Worm (Caenorhabditis elegans) whole organism, L4 larva: ENCODE measurements around the gene C16A3.6.

Source experiments
- F10B5.3 ChIP-seq: sonication (generic microtip); optimal IDR thresholded peaks from 2 replicates; lab custom pipeline; 2016; ENCODE audit warnings: mild to moderate bottlenecking, missing genetic modification characterization, missing compliant biosample characterization
- R02D3.7 ChIP-seq: fragments of 150-350 bp; sonication (generic microtip); optimal IDR thresholded peaks from 3 replicates; lab custom pipeline; 2014; ENCODE audit warnings: missing biosample characterization, missing genetic modification characterization
- T26A8.4 ChIP-seq: fragments of 200-800 bp; sonication (Bioruptor generic); IDR thresholded peaks from 2 replicates; pipeline ENCODE4 v1.3.6; 2022; ENCODE audit warnings: missing genetic modification characterization, missing compliant biosample characterization
- Y105C5A.15 ChIP-seq: fragments of 200-800 bp; sonication (Bioruptor generic); IDR thresholded peaks from 2 replicates; pipeline ENCODE4 v1.3.6; 2022; ENCODE audit warnings: missing genetic modification characterization, missing compliant biosample characterization
- Y5F2A.4 ChIP-seq: fragments of 200-800 bp; sonication (Bioruptor generic); optimal IDR thresholded peaks from 2 replicates; lab custom pipeline; 2018; ENCODE audit warnings: mild to moderate bottlenecking, missing genetic modification characterization, missing compliant biosample characterization
- ZK546.5 ChIP-seq, 2 experiments: sonication (generic microtip); optimal IDR thresholded peaks; 2 replicates each; lab custom pipeline; 2017; ENCODE audit warnings: missing biosample characterization in 2 of 2, missing genetic modification characterization in 2 of 2
- aha-1 ChIP-seq: fragments of 150-350 bp; peaks from one replicate; lab custom pipeline; 2014; ENCODE audit warnings: missing biosample characterization, missing genetic modification characterization
- aly-2 ChIP-seq: sonication (generic microtip); optimal IDR thresholded peaks from 2 replicates; lab custom pipeline; 2018; ENCODE audit warnings: missing biosample characterization, missing genetic modification characterization
- ceh-20 ChIP-seq: fragments of 200-800 bp; sonication (Bioruptor generic); IDR thresholded peaks from 2 replicates; pipeline ENCODE4 v1.3.6; 2022; ENCODE audit warnings: missing genetic modification reagents, missing genetic modification characterization, missing compliant biosample characterization
- ceh-62 ChIP-seq: sonication (generic microtip); optimal IDR thresholded peaks from 2 replicates; lab custom pipeline; 2017; ENCODE audit warnings: missing biosample characterization, missing genetic modification characterization
- cey-2 ChIP-seq: sonication (generic microtip); optimal IDR thresholded peaks from 3 replicates; lab custom pipeline; 2017; ENCODE audit warnings: missing genetic modification characterization, mild to moderate bottlenecking, missing compliant biosample characterization, antibody characterized with exemption, borderline replicate concordance; ENCODE audit not compliant: insufficient read depth
- ctbp-1 ChIP-seq: fragments of 200-800 bp; sonication (Bioruptor generic); IDR thresholded peaks from 2 replicates; pipeline ENCODE4 v1.3.6; 2022; ENCODE audit warnings: missing genetic modification reagents, missing genetic modification characterization, missing compliant biosample characterization
- daf-12 ChIP-seq: fragments of 150-350 bp; optimal IDR thresholded peaks from 2 replicates; lab custom pipeline; 2014; ENCODE audit warnings: missing biosample characterization, missing genetic modification reagents, missing genetic modification characterization
- dmd-6 ChIP-seq: fragments of 200-800 bp; sonication (Bioruptor generic); IDR thresholded peaks from 2 replicates; pipeline ENCODE4 v1.3.6; 2022; ENCODE audit warnings: missing genetic modification reagents, missing genetic modification characterization, missing compliant biosample characterization
- dmd-8 ChIP-seq: fragments of 200-800 bp; sonication (Bioruptor generic); IDR thresholded peaks from 2 replicates; pipeline ENCODE4 v1.3.6; 2022; ENCODE audit warnings: missing genetic modification characterization, missing compliant biosample characterization
- dve-1 ChIP-seq: sonication (generic microtip); optimal IDR thresholded peaks from 2 replicates; lab custom pipeline; 2017; ENCODE audit warnings: antibody characterized with exemption, mild to moderate bottlenecking, missing genetic modification characterization, missing compliant biosample characterization; ENCODE audit not compliant: insufficient read depth
- egl-27 ChIP-seq: sonication (generic microtip); optimal IDR thresholded peaks from 3 replicates; lab custom pipeline; 2017; ENCODE audit warnings: missing biosample characterization, missing genetic modification reagents, missing genetic modification characterization
- hif-1 ChIP-seq, 2 experiments: sonication (generic microtip); optimal IDR thresholded peaks; 2 replicates each; lab custom pipeline; 2016 to 2017; ENCODE audit warnings: missing compliant biosample characterization in 2 of 2, missing genetic modification characterization in 2 of 2, missing genetic modification reagents in 2 of 2, missing genotype in 2 of 2, mild to moderate bottlenecking in 1 of 2
- hlh-11 ChIP-seq: fragments of 200-800 bp; sonication (Bioruptor generic); optimal IDR thresholded peaks from 2 replicates; lab custom pipeline; 2018; ENCODE audit warnings: mild to moderate bottlenecking, missing genetic modification characterization, missing compliant biosample characterization
- hlh-30 ChIP-seq: sonication (generic microtip); optimal IDR thresholded peaks from 2 replicates; lab custom pipeline; 2017; ENCODE audit warnings: antibody characterized with exemption, mild to moderate bottlenecking, missing genetic modification characterization, missing compliant biosample characterization; ENCODE audit not compliant: insufficient read depth
- hmg-1.1 ChIP-seq: fragments of 200-800 bp; sonication (Bioruptor generic); IDR thresholded peaks from 2 replicates; pipeline ENCODE4 v1.3.6; 2022; ENCODE audit warnings: missing genetic modification reagents, missing genetic modification characterization, missing compliant biosample characterization
- jun-1 ChIP-seq: fragments of 150-350 bp; optimal IDR thresholded peaks from 2 replicates; lab custom pipeline; 2014; ENCODE audit warnings: missing biosample characterization, missing genetic modification reagents, missing genetic modification characterization
- lim-7 ChIP-seq: fragments of 200-800 bp; sonication (Bioruptor generic); IDR thresholded peaks from 2 replicates; pipeline ENCODE4 v1.3.6; 2022; ENCODE audit warnings: missing genetic modification characterization, missing compliant biosample characterization
- lin-1 ChIP-seq: fragments of 200-800 bp; sonication (Bioruptor generic); IDR thresholded peaks from 2 replicates; pipeline ENCODE4 v1.3.6; 2022; ENCODE audit warnings: missing genetic modification reagents, missing genetic modification characterization, missing compliant biosample characterization
- lin-39 ChIP-seq: fragments of 150-350 bp; optimal IDR thresholded peaks from 2 replicates; lab custom pipeline; 2014; ENCODE audit warnings: missing biosample characterization, missing genetic modification reagents, missing genetic modification characterization
- lsy-2 ChIP-seq, 2 experiments: fragments of 150-350 bp in 1 of 2; sonication (generic microtip) in 1 of 2; optimal IDR thresholded peaks; 2 replicates each; lab custom pipeline; 2014 to 2017; ENCODE audit warnings: missing biosample characterization in 2 of 2, missing genetic modification characterization in 2 of 2
- madf-5 ChIP-seq, 2 experiments: fragments of 200-800 bp; sonication (Bioruptor generic); IDR thresholded peaks; 2 replicates each; pipeline ENCODE4 v1.3.6; 2022; ENCODE audit warnings: missing compliant biosample characterization in 2 of 2, missing genetic modification characterization in 2 of 2
- mdt-29 ChIP-seq: fragments of 200-800 bp; sonication (Bioruptor generic); IDR thresholded peaks from 2 replicates; pipeline ENCODE4 v1.3.6; 2022; ENCODE audit warnings: missing genetic modification reagents, missing genetic modification characterization, missing compliant biosample characterization
- mep-1 ChIP-seq: fragments of 150-350 bp; sonication (generic microtip); optimal IDR thresholded peaks from 3 replicates; lab custom pipeline; 2014; ENCODE audit warnings: missing biosample characterization, missing genetic modification characterization
- mxl-2 ChIP-seq: fragments of 200-800 bp; sonication (Bioruptor generic); conservative IDR thresholded peaks from 2 replicates; pipeline ENCODE4 v1.3.6; 2022; ENCODE audit warnings: missing genetic modification reagents, missing genetic modification characterization, missing compliant biosample characterization
- nhr-10 ChIP-seq: fragments of 150-350 bp; optimal IDR thresholded peaks from 2 replicates; lab custom pipeline; 2014; ENCODE audit warnings: missing biosample characterization, missing genetic modification characterization
- nhr-102 ChIP-seq: sonication (generic microtip); optimal IDR thresholded peaks from 2 replicates; lab custom pipeline; 2016; ENCODE audit warnings: mild to moderate bottlenecking, missing genetic modification characterization, moderate library complexity, missing compliant biosample characterization
- nhr-25 ChIP-seq: sonication (generic microtip); optimal IDR thresholded peaks from 2 replicates; lab custom pipeline; 2017; ENCODE audit warnings: missing genetic modification characterization, mild to moderate bottlenecking, missing compliant biosample characterization, antibody characterized with exemption, moderate library complexity, borderline replicate concordance; ENCODE audit not compliant: insufficient read depth
- nhr-28 ChIP-seq: fragments of 150-350 bp; optimal IDR thresholded peaks from 2 replicates; lab custom pipeline; 2014; ENCODE audit warnings: missing biosample characterization, missing genetic modification characterization
- nhr-48 ChIP-seq: sonication (generic microtip); optimal IDR thresholded peaks from 2 replicates; lab custom pipeline; 2016; ENCODE audit warnings: mild to moderate bottlenecking, missing genetic modification characterization, missing compliant biosample characterization
- pha-4 ChIP-seq, 2 experiments: fragments of 150-350 bp in 1 of 2; fragments of 200-800 bp in 1 of 2; sonication (Bioruptor generic) in 1 of 2; IDR thresholded peaks in 1 of 2; optimal IDR thresholded peaks in 1 of 2; 2 replicates each; pipeline versions ENCODE4 v1.3.6 to Lab custom; 2014 to 2022; ENCODE audit warnings: missing genetic modification characterization in 2 of 2, missing genetic modification reagents in 2 of 2, missing biosample characterization in 1 of 2, missing compliant biosample characterization in 1 of 2
- rbr-2 ChIP-seq: sonication (generic microtip); optimal IDR thresholded peaks from 2 replicates; lab custom pipeline; 2016; ENCODE audit warnings: missing genotype, missing genetic modification characterization, missing compliant biosample characterization
- skn-1 ChIP-seq: fragments of 150-350 bp; optimal IDR thresholded peaks from 2 replicates; lab custom pipeline; 2014; ENCODE audit warnings: missing biosample characterization, missing genetic modification characterization
- spr-1 ChIP-seq: sonication (generic microtip); optimal IDR thresholded peaks from 2 replicates; lab custom pipeline; 2016; ENCODE audit warnings: mild to moderate bottlenecking, missing genetic modification characterization, missing compliant biosample characterization
- spr-3 ChIP-seq: fragments of 200-800 bp; sonication (Bioruptor generic); optimal IDR thresholded peaks from 2 replicates; lab custom pipeline; 2018; ENCODE audit warnings: mild to moderate bottlenecking, missing genetic modification characterization, missing compliant biosample characterization
- tag-97 ChIP-seq: fragments of 200-800 bp; sonication (Bioruptor generic); IDR thresholded peaks from 2 replicates; pipeline ENCODE4 v1.3.6; 2022; ENCODE audit warnings: missing genetic modification characterization, missing compliant biosample characterization
- tra-1 ChIP-seq: fragments of 200-800 bp; sonication (Bioruptor generic); IDR thresholded peaks from 2 replicates; pipeline ENCODE4 v1.3.6; 2022; ENCODE audit warnings: missing genetic modification reagents, missing genetic modification characterization, missing compliant biosample characterization
- unc-130 ChIP-seq: sonication (generic microtip); optimal IDR thresholded peaks from 2 replicates; lab custom pipeline; 2016; ENCODE audit warnings: missing genetic modification reagents, missing genetic modification characterization, missing compliant biosample characterization
- unc-39 ChIP-seq: sonication (generic microtip); optimal IDR thresholded peaks from 2 replicates; lab custom pipeline; 2017; ENCODE audit warnings: missing biosample characterization, missing genetic modification characterization
- unc-62 ChIP-seq, 3 experiments: fragments of 150-350 bp in 1 of 3; sonication (generic microtip); optimal IDR thresholded peaks in 2 of 3; peaks in 1 of 3; 1 replicate in 1 of 3; 2 replicates in 2 of 3; lab custom pipeline; 2014 to 2017; ENCODE audit warnings: missing biosample characterization in 3 of 3, missing genetic modification characterization in 3 of 3, missing genetic modification reagents in 3 of 3, missing genotype in 1 of 3
- vab-7 ChIP-seq: fragments of 200-800 bp; sonication (Bioruptor generic); IDR thresholded peaks from 2 replicates; pipeline ENCODE4 v1.3.6; 2022; ENCODE audit warnings: missing genetic modification reagents, missing genetic modification characterization, missing compliant biosample characterization
- zag-1 ChIP-seq: fragments of 150-350 bp; optimal IDR thresholded peaks from 2 replicates; lab custom pipeline; 2014; ENCODE audit warnings: missing biosample characterization, missing genetic modification characterization
- ztf-11 ChIP-seq: fragments of 150-350 bp; optimal IDR thresholded peaks from 2 replicates; lab custom pipeline; 2014; ENCODE audit warnings: missing biosample characterization, missing genetic modification characterization
- ztf-7 ChIP-seq: fragments of 150-350 bp; optimal IDR thresholded peaks from 2 replicates; lab custom pipeline; 2014; ENCODE audit warnings: missing biosample characterization, missing genetic modification characterization

The C16A3.6 gene

DNA sequence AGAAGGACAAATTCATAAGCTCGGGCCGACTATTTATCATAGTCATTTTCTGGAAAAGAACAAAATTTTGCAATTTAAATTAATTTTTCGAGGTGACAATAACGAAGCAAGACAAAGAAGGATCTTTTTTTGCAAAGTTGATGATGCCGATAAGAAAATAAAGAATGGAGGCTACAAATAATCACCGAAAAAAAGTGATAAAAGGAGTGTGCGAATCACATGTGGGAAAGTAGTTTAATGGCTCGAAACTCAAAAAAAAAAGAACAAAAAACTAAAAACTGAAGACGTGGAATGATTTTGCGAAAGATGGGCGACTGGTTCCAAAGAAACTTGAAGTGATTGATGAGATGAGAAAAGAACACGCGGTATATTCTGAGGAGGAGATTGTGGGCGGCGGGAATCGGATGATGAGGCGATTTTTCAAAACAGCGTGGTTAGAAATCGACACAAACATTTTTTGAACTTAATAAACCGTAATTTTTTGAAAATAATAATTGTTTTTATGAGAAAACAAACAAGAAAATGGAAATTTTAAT, 40.5 kb downstream of the C16A3.6 start, which contains the start of gene atgl-1 (continued):
- TF ChIP-seq hlh-30 (tag; lab: Kevin White, UChicago) (peak; percentile 43), nhr-10 (tag; lab: Kevin White, UChicago) (no peak), spr-3 (no peak), mep-1 (tag; lab: Kevin White, UChicago) (no peak), nhr-25 (tag; lab: Kevin White, UChicago) (no peak), dmd-8 (no peak), unc-39 (tag; lab: Kevin White, UChicago) (no peak), aly-2 (tag; lab: Kevin White, UChicago) (no peak), vab-7 (GFP tag; lab: Robert Waterston, UW) (no peak), T26A8.4 (GFP tag; lab: Robert Waterston, UW) (no peak), rbr-2 (tag; lab: Kevin White, UChicago) (no peak), hif-1 (tag; optimal IDR thresholded peaks at IDR 0.05; lab: Kevin White, UChicago) (no peak), tra-1 (GFP tag; lab: Robert Waterston, UW) (no peak), lim-7 (GFP tag; lab: Robert Waterston, UW) (no peak), zag-1 (no peak), daf-12 (tag; lab: Kevin White, UChicago) (no peak), dmd-6 (GFP tag; lab: Robert Waterston, UW) (peak; percentile 32; the same call in 1 of the 2 replicates), madf-5 (GFP tag; IDR thresholded peaks at IDR 0.05; lab: Robert Waterston, UW) (no peak), jun-1 (no peak), dve-1 (tag; lab: Kevin White, UChicago) (peak; percentile 1), egl-27 (tag; lab: Kevin White, UChicago) (no peak), ztf-11 (no peak), F10B5.3 (tag; lab: Kevin White, UChicago) (no peak), nhr-48 (tag; lab: Kevin White, UChicago) (peak; percentile 8), R02D3.7 (no peak), aha-1 (tag; lab: Kevin White, UChicago) (no peak), tag-97 (no peak), mxl-2 (GFP tag; lab: Robert Waterston, UW) (no peak), unc-130 (GFP tag; lab: Kevin White, UChicago) (no peak)

- TF ChIP-seq pha-4 (GFP tag; IDR thresholded peaks at IDR 0.05; lab: Robert Waterston, UW) (peak; percentile 64; the same call in 1 of the 2 replicates), pha-4 (tag; optimal IDR thresholded peaks at IDR 0.05; lab: Kevin White, UChicago) (no peak), spr-1 (tag; lab: Kevin White, UChicago) (no peak), ZK546.5 (tag; optimal IDR thresholded peaks at IDR 0.05; lab: Kevin White, UChicago) (no peak), unc-62 (GFP tag; optimal IDR thresholded peaks at IDR 0.05 in 1 of 2; lab: Kevin White, UChicago) (peak in 1 of 2 experiments; percentile 31), unc-62 (tag; optimal IDR thresholded peaks at IDR 0.05; lab: Kevin White, UChicago) (no peak), dmd-6 (GFP tag; lab: Robert Waterston, UW) (peak; percentile 59), nhr-28 (peak; percentile 77), cey-2 (tag; lab: Kevin White, UChicago) (no peak), Y105C5A.15 (GFP tag; lab: Robert Waterston, UW) (no peak), skn-1 (no peak), dve-1 (tag; lab: Kevin White, UChicago) (no peak), mdt-29 (0 out of 2 replicates have a peak, but pooled peaks have one; percentile 11), nhr-48 (tag; lab: Kevin White, UChicago) (no peak), lsy-2 (tag; optimal IDR thresholded peaks at IDR 0.05; lab: Kevin White, UChicago) (no peak), ztf-7 (tag; lab: Kevin White, UChicago) (no peak), ctbp-1 (GFP tag; lab: Robert Waterston, UW) (no peak), lin-1 (GFP tag; lab: Robert Waterston, UW) (no peak), Y5F2A.4 (GFP tag; lab: Kevin White, UChicago) (no peak), ceh-62 (tag; lab: Kevin White, UChicago) (no peak), hmg-1.1 (GFP tag; lab: Robert Waterston, UW) (peak; percentile 7; the same call in 1 of the 2 replicates), hlh-11 (tag; lab: Kevin White, UChicago) (peak; percentile 60), dmd-8 (0 out of 2 replicates have a peak, but pooled peaks have one; percentile 57), ceh-20 (GFP tag; lab: Robert Waterston, UW) (0 out of 2 replicates have a peak, but pooled peaks have one; percentile 22), lin-39 (no peak), nhr-102 (tag; lab: Kevin White, UChicago) (no peak)
Observed at ce11 chrIII:6420201-6420600, 41.2 kb downstream of the C16A3.6 start.
